Worm (Caenorhabditis elegans) whole organism, young adult: ENCODE results near the gene Y39B6A.9.
"Not testable (repeated sequence)": the region's sequence is repeated elsewhere in the genome, so short reads cannot be mapped to it uniquely, and the experiment has no call there.

Experiments
- B0336.3 ChIP-seq: fragments of 200-800 bp; sonication (Bioruptor generic); IDR thresholded peaks from 2 replicates; pipeline ENCODE4 v1.3.6; 2022; ENCODE audit warnings: missing genetic modification characterization, missing compliant biosample characterization
- F10E7.11 ChIP-seq: sonication (generic microtip); optimal IDR thresholded peaks from 2 replicates; lab custom pipeline; 2017; ENCODE audit warnings: mild to moderate bottlenecking, missing genetic modification characterization, moderate library complexity, missing compliant biosample characterization
- T26A5.8 ChIP-seq: sonication (generic microtip); optimal IDR thresholded peaks from 2 replicates; lab custom pipeline; 2016; ENCODE audit warnings: missing genetic modification characterization, missing compliant biosample characterization
- Y56A3A.18 ChIP-seq: fragments of 200-800 bp; sonication (Bioruptor generic); IDR thresholded peaks from 2 replicates; pipeline ENCODE4 v1.3.6; 2022; ENCODE audit warnings: missing genetic modification reagents, missing genetic modification characterization, missing compliant biosample characterization
- Y79H2A.3 ChIP-seq: fragments of 200-800 bp; sonication (Bioruptor generic); conservative IDR thresholded peaks from 2 replicates; pipeline ENCODE4 v1.3.6; 2022; ENCODE audit warnings: missing genetic modification reagents, missing genetic modification characterization, missing compliant biosample characterization
- aptf-2 ChIP-seq: fragments of 200-800 bp; sonication (Bioruptor generic); conservative IDR thresholded peaks from 2 replicates; pipeline ENCODE4 v1.3.6; 2022; ENCODE audit warnings: missing genetic modification reagents, missing genetic modification characterization, missing compliant biosample characterization
- attf-3 ChIP-seq: fragments of 200-800 bp; sonication (Bioruptor generic); conservative IDR thresholded peaks from 2 replicates; pipeline ENCODE4 v1.3.6; 2022; ENCODE audit warnings: missing genetic modification reagents, missing genetic modification characterization, missing compliant biosample characterization
- bed-2 ChIP-seq: fragments of 200-800 bp; sonication (Bioruptor generic); IDR thresholded peaks from 2 replicates; pipeline ENCODE4 v1.3.6; 2022; ENCODE audit warnings: missing genetic modification reagents, missing genetic modification characterization, missing compliant biosample characterization
- chd-7 ChIP-seq: sonication (generic microtip); optimal IDR thresholded peaks from 2 replicates; lab custom pipeline; 2016; ENCODE audit warnings: mild to moderate bottlenecking, missing genetic modification characterization, moderate library complexity, missing compliant biosample characterization
- dpl-1 ChIP-seq: fragments of 150-350 bp; optimal IDR thresholded peaks from 2 replicates; lab custom pipeline; 2014; ENCODE audit warnings: missing biosample characterization, missing genetic modification reagents, missing genetic modification characterization
- egl-44 ChIP-seq: fragments of 200-800 bp; sonication (Bioruptor generic); IDR thresholded peaks from 2 replicates; pipeline ENCODE4 v1.3.6; 2022; ENCODE audit warnings: missing genetic modification reagents, missing genetic modification characterization, missing compliant biosample characterization
- egrh-3 ChIP-seq: fragments of 200-800 bp; sonication (Bioruptor generic); IDR thresholded peaks from 2 replicates; pipeline ENCODE4 v1.3.6; 2022; ENCODE audit warnings: missing genetic modification reagents, missing genetic modification characterization, missing compliant biosample characterization
- ets-4 ChIP-seq: fragments of 200-800 bp; sonication (Bioruptor generic); optimal IDR thresholded peaks from 2 replicates; lab custom pipeline; 2018; ENCODE audit warnings: mild to moderate bottlenecking, missing genetic modification characterization, missing compliant biosample characterization
- gei-17 ChIP-seq: fragments of 200-800 bp; sonication (Bioruptor generic); optimal IDR thresholded peaks from 2 replicates; lab custom pipeline; 2018; ENCODE audit warnings: mild to moderate bottlenecking, missing genetic modification characterization, missing compliant biosample characterization
- hlh-12 ChIP-seq: sonication (generic microtip); optimal IDR thresholded peaks from 2 replicates; lab custom pipeline; 2016; ENCODE audit warnings: missing genetic modification characterization, missing compliant biosample characterization
- hmg-1.2 ChIP-seq: fragments of 200-800 bp; sonication (Bioruptor generic); IDR thresholded peaks from 2 replicates; pipeline ENCODE4 v1.3.6; 2022; ENCODE audit warnings: missing genetic modification reagents, missing genetic modification characterization, missing compliant biosample characterization
- lin-40 ChIP-seq: sonication (generic microtip); optimal IDR thresholded peaks from 2 replicates; lab custom pipeline; 2016; ENCODE audit warnings: missing genetic modification characterization, mild to moderate bottlenecking, missing compliant biosample characterization, missing genotype, missing genetic modification reagents
- madf-3 ChIP-seq: fragments of 200-800 bp; sonication (Bioruptor generic); IDR thresholded peaks from 2 replicates; pipeline ENCODE4 v1.3.6; 2022; ENCODE audit warnings: missing genetic modification reagents, missing genetic modification characterization, missing compliant biosample characterization
- nfya-1 ChIP-seq: sonication (generic microtip); optimal IDR thresholded peaks from 2 replicates; lab custom pipeline; 2017; ENCODE audit warnings: antibody characterized with exemption, missing compliant biosample characterization, missing genetic modification characterization, borderline replicate concordance; ENCODE audit not compliant: insufficient read depth
- nhr-120 ChIP-seq: fragments of 200-800 bp; sonication (Bioruptor generic); IDR thresholded peaks from 2 replicates; pipeline ENCODE4 v1.3.6; 2022; ENCODE audit warnings: missing genetic modification characterization, missing compliant biosample characterization
- nhr-179 ChIP-seq: sonication (generic microtip); optimal IDR thresholded peaks from 2 replicates; lab custom pipeline; 2016; ENCODE audit warnings: mild to moderate bottlenecking, missing genetic modification characterization, missing compliant biosample characterization
- pbrm-1 ChIP-seq: fragments of 200-800 bp; sonication (Bioruptor generic); IDR thresholded peaks from 2 replicates; pipeline ENCODE4 v1.3.6; 2022; ENCODE audit warnings: missing genetic modification reagents, missing genetic modification characterization, missing compliant biosample characterization
- rpc-1 ChIP-seq, 2 experiments: fragments of 150-350 bp in 1 of 2; sonication (generic microtip) in 1 of 2; optimal IDR thresholded peaks; 2 replicates each; lab custom pipeline; 2014 to 2018; ENCODE audit warnings: missing biosample characterization in 1 of 2, missing genetic modification characterization in 1 of 2, missing genetic modification reagents in 1 of 2, missing genotype in 1 of 2
- snpc-1.3 ChIP-seq: sonication (generic microtip); optimal IDR thresholded peaks from 2 replicates; lab custom pipeline; 2017; ENCODE audit warnings: missing genetic modification characterization, mild to moderate bottlenecking, missing compliant biosample characterization, antibody characterized with exemption, moderate library complexity, missing genotype, missing genetic modification reagents; ENCODE audit not compliant: insufficient read depth
- sptf-2 ChIP-seq: fragments of 200-800 bp; sonication (Bioruptor generic); optimal IDR thresholded peaks from 2 replicates; lab custom pipeline; 2018; ENCODE audit warnings: mild to moderate bottlenecking, missing genetic modification characterization, missing compliant biosample characterization
- tbp1 ChIP-seq: fragments of 200-800 bp; sonication (Bioruptor generic); optimal IDR thresholded peaks from 2 replicates; lab custom pipeline; 2018; ENCODE audit warnings: mild to moderate bottlenecking, missing genetic modification characterization, missing compliant biosample characterization
- xnd-1 ChIP-seq: sonication (generic microtip); optimal IDR thresholded peaks from 2 replicates; lab custom pipeline; 2016; ENCODE audit warnings: missing genotype, missing genetic modification reagents, missing genetic modification characterization, missing compliant biosample characterization
- ztf-28 ChIP-seq: fragments of 200-800 bp; sonication (Bioruptor generic); IDR thresholded peaks from 2 replicates; pipeline ENCODE4 v1.3.6; 2022; ENCODE audit warnings: missing genetic modification reagents, missing genetic modification characterization, missing compliant biosample characterization
- ztf-3 ChIP-seq: fragments of 200-800 bp; sonication (Bioruptor generic); optimal IDR thresholded peaks from 2 replicates; lab custom pipeline; 2018; ENCODE audit warnings: mild to moderate bottlenecking, missing genetic modification characterization, missing compliant biosample characterization

The Y39B6A.9 gene

DNA sequence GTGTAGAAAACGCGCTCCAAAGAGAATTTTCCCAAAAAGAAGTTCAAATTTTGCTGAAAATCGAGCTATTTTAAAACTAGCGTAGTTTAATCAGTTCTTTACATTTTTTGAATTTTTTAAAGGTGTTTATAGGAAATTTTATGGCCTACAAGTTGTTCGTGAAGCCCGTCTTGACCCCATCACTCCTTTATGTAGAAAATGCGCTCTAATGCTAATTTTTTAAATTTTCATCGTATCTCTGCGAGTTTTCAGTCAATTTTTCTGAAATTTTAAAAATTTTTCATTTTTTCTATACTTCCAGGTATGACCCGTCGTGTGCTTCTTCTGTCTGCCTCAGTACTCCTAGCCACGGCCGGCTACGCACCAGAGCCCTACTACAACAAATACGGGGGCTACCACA lies at the start of gene Y39B6A.9:
Gene Y39B6A.9, plus strand, starts transcription at position 301 of the 400 bp plus-strand sequence.
- TF ChIP-seq sptf-2 (GFP tag; lab: Kevin White, UChicago) (no peak), madf-3 (GFP tag; lab: Robert Waterston, UW) (no peak)
- TF ChIP-seq, all 124 proteins: peak for 0

DNA sequence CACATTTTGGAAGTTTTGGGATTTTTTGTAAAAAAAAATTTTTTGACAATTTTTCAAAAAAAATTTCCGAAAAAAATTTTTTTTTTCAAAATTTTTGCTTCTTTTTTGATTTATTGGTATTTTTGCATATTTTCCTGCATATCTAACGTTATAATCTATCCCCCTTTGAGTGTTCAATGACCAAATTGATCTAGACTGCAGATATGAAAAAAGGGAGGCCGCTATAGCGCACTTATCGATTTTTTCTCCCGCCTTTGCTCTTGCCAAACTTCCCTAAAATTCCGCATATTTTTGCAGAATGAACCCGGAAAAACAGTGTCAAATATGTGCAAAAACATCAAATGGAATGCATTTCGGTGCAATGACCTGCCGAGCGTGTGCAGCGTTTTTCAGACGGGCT lies 48.9 kb upstream of the Y39B6A.9 start, which contains the start of gene nhr-145:
Gene nhr-145, plus strand, starts transcription at position 298 of the 400 bp plus-strand sequence.
- TF ChIP-seq bed-2 = no peak
- no peak for TF ChIP-seq ztf-3 (GFP tag; lab: Kevin White, UChicago)
- no peak for TF ChIP-seq aptf-2 (GFP tag; lab: Robert Waterston, UW)
- TF ChIP-seq T26A5.8 (tag; lab: Kevin White, UChicago) = no peak

DNA sequence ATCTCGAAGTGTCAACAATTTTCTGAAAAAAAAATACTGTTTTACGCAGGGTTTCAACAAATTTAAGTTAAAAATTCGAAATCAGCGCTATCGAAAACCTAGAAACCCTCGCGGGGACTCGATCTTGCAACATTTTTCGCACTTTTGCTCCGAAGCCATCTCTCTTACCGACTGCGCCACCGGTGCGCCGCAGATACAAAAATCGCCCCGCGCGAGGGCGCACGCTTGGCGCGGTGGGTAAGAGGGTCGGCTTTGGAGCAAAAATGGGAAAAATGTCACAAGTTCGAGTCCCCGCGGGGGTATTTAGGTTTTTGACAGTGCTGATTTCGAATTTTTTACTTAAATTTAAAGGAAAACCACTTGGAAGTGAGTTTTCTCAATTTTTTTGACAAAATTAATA lies 45.4 kb upstream of the Y39B6A.9 start:
- TF ChIP-seq nhr-179 (tag; lab: Kevin White, UChicago) = no peak
- no peak for TF ChIP-seq chd-7 (tag; lab: Kevin White, UChicago)
- no peak for TF ChIP-seq rpc-1 (optimal IDR thresholded peaks at IDR 0.05; lab: Kevin White, UChicago)
- TF ChIP-seq rpc-1 (tag; optimal IDR thresholded peaks at IDR 0.05; lab: Kevin White, UChicago) = peak; percentile 41
- no peak for TF ChIP-seq F10E7.11 (tag; lab: Kevin White, UChicago)
- TF ChIP-seq xnd-1 (tag; lab: Kevin White, UChicago) = no peak
- no peak for TF ChIP-seq B0336.3
- TF ChIP-seq tbp1 (GFP tag; lab: Kevin White, UChicago) = peak; percentile 21
- no peak for TF ChIP-seq hmg-1.2
- TF ChIP-seq egrh-3 = peak; percentile 33; the same call in 1 of the 2 replicates

DNA sequence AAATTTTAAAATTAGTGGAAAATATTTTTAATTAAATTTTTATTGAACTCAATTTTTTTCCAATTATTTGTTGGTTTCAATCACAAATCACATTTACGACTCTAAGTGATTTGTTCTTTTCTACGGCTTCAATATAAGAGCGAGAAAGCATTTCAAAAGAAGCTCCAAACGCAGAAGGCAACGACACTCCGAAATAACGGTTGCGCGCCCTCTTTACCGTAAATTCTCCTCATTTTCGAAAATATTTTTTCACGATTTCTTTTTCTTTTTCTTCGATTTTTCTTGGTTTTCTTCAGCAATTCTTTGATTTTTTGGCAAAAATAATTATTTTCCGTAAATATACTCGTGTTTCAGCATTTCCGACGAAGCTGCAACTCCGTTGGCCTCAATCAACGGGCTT lies 41.7 kb upstream of the Y39B6A.9 start:
- peak; percentile 69 for TF ChIP-seq attf-3 (GFP tag; lab: Robert Waterston, UW)

DNA sequence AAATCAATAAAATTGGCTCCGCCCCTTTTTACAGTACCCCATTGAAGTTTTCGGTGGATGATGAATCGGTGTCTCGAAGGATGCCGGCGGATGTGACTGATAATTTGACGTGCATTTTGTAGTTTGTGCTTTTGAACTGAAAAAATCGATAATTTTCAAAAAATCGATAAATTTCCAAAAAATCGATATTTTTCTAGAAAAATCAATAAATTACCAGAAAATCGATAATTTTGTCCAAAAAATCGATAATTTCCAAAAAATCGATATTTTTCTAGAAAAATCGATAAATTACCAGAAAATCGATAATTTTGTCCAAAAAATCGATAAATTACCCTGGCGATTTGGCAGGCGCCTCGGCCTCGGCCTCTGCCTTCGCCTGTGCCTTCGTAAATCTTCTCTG lies 36.8 kb upstream of the Y39B6A.9 start:
- TF ChIP-seq nhr-120 (GFP tag; lab: Robert Waterston, UW) (no peak), sptf-2 (GFP tag; lab: Kevin White, UChicago) (no peak), nfya-1 (no peak), ztf-28 (no peak), Y56A3A.18 (GFP tag; lab: Robert Waterston, UW) (no peak), snpc-1.3 (tag; lab: Kevin White, UChicago) (no peak), F10E7.11 (tag; lab: Kevin White, UChicago) (no peak)

DNA sequence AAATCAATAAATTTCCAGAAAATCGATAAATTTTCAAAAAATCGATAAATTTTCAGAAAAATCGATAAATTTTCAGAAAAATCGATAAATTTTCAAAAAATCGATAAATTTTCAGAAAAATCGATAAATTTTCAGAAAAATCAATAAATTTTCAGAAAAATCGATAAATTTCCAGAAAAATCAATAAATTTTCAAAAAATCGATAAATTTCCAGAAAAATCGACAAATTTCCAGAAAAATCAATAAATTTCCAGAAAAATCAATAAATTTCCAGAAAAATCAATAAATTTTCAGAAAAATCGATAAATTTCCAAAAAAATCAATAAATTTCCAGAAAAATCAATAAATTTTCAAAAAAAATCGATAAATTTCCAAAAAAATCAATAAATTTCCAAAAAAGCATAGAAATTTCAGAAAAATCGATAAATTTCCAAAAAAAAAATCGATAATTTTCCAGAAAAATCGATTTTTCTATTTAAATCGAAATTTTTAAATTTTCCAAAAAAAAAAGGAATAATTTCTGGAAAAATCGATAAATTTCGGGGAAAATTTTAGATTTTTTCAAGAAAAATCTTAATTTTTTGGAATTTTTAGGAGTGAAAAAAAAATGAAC lies 34.6 kb upstream of the Y39B6A.9 start, which contains the start of gene zhp-4:
Gene zhp-4, minus strand, starts transcription at position 198 of the 613 bp plus-strand sequence.
- not testable (repeated sequence) for TF ChIP-seq egl-44 (GFP tag; lab: Robert Waterston, UW); gei-17; pbrm-1 (GFP tag; lab: Robert Waterston, UW)

DNA sequence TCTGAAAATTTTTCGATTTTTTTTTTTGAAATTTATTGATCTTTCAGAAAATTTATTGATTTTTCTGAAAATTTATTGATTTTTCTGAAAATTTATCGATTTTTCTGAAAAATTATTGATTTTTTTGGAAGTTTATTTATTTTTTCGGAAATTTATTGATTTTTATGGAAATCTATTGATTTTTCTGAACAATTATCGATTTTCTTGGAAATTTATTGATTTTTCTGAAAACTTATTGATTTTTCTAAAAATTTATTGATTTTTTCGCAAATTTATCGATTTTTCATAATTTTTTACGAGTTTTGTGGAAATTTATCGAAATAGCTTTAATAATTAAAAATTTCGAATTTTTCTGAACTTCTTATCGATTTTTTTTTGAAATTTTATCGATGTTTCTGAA lies 29.2 kb upstream of the Y39B6A.9 start:
- TF ChIP-seq rpc-1 (optimal IDR thresholded peaks at IDR 0.05; lab: Kevin White, UChicago) (no peak), rpc-1 (tag; optimal IDR thresholded peaks at IDR 0.05; lab: Kevin White, UChicago) (no peak), ets-4 (no peak), Y79H2A.3 (GFP tag; lab: Robert Waterston, UW) (no peak), lin-40 (tag; lab: Kevin White, UChicago) (no peak), hlh-12 (tag; lab: Kevin White, UChicago) (no peak), dpl-1 (GFP tag; lab: Kevin White, UChicago) (no peak)
